Worm (Caenorhabditis elegans): ENCODE measurements around the gene C39E9.7.

The C39E9.7 gene

ce11 chrIV:13022892-13023291, 53.6 kb downstream of the C39E9.7 start:
- no peak for TF ChIP-seq ets-5 (GFP tag; IDR thresholded peaks at IDR 0.05)
- TF ChIP-seq mdl-1 (tag; optimal IDR thresholded peaks at IDR 0.05): no peak
- TF ChIP-seq nhr-71 (tag; optimal IDR thresholded peaks at IDR 0.05): no peak
